Worm (Caenorhabditis elegans) whole organism, L4/young adult: ENCODE data around the gene B0336.7.

Source experiments
- dao-5 ChIP-seq: sonication (generic microtip); optimal IDR thresholded peaks from 2 replicates; lab custom pipeline; 2016; ENCODE audit warnings: missing genotype, missing genetic modification characterization, moderate library complexity, missing compliant biosample characterization
- him-1 ChIP-seq: sonication (generic microtip); optimal IDR thresholded peaks from 2 replicates; lab custom pipeline; 2016; ENCODE audit warnings: missing genotype, missing genetic modification reagents, missing genetic modification characterization, missing compliant biosample characterization

DNA sequence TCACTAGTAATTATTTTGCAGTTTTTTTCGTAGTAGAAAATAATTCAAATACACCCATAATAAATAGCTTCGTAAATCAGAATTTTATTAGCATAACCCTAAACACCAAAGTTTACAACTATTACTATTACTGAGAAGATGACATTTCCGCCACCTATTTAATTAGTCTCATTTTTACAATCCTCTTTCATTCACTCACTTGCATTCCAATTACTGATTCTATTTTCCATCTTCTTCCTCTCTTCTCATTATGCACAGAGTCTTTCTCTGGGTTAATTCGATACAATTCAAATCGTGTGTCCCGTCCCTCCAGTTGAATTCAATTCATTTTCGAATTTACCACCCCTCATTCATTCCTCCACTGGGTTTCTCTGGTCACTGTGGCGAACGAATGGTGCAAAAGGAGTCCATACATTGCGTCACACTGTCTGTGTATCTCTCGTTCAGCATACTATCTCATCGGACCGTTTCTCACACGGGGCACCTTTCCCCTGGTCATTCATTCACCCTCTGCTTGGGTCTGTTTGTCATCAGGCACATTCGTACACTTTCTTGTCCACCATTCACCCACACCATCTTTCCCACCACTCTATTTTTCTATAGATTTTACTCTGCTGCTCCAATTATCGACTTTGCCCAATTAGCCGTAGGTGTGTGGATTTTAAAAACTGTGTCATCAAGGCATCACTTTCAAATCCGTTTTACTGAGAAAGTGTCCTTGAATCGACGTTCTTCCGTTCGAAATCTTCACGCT, 23.3 kb upstream of the B0336.7 start:
- TF ChIP-seq dao-5 (tag; lab: Kevin White, UChicago) (no peak), him-1 (tag; lab: Kevin White, UChicago) (no peak)
